Fruit fly (Drosophila melanogaster) whole organism, wandering third instar larva: ENCODE results near the gene Sf3a2.

ENCODE experiments used
- Abd-B ChIP-seq: fragments of >200 bp; optimal IDR thresholded peaks from 2 replicates; lab custom pipeline; 2017; ENCODE audit warnings: missing biosample characterization, missing genetic modification characterization
- CG32264 ChIP-seq: fragments of 200-800 bp; sonication (Bioruptor generic); optimal IDR thresholded peaks from 2 replicates; lab custom pipeline; 2016; ENCODE audit warnings: missing biosample characterization, missing genetic modification characterization
- CG9705 ChIP-seq: fragments of 200-800 bp; sonication (Bioruptor generic); optimal IDR thresholded peaks from 2 replicates; lab custom pipeline; 2018; ENCODE audit warnings: missing biosample characterization, mild to moderate bottlenecking, missing genetic modification characterization
- CrebA ChIP-seq: fragments of 200-800 bp; sonication (Bioruptor generic); optimal IDR thresholded peaks from 2 replicates; lab custom pipeline; 2016; ENCODE audit warnings: missing biosample characterization, mild to moderate bottlenecking, missing genetic modification characterization, borderline replicate concordance
- Dfd ChIP-seq: fragments of >200 bp; optimal IDR thresholded peaks from 2 replicates; lab custom pipeline; 2017; ENCODE audit warnings: missing biosample characterization, missing genetic modification characterization
- Dif ChIP-seq: fragments of 200-275, 200-300 bp; sonication (Bioruptor generic); optimal IDR thresholded peaks from 2 replicates; lab custom pipeline; 2018; ENCODE audit warnings: missing biosample characterization, missing genetic modification characterization; ENCODE audit not compliant: partially characterized antibody
- GATAd ChIP-seq: sonication (Bioruptor generic); optimal IDR thresholded peaks from 2 replicates; lab custom pipeline; 2016; ENCODE audit warnings: missing biosample characterization, missing genetic modification characterization
- HLH106 ChIP-seq: fragments of 200-800 bp; optimal IDR thresholded peaks from 3 replicates; lab custom pipeline; 2019; ENCODE audit warnings: missing biosample characterization, mild to moderate bottlenecking, missing genetic modification characterization, moderate library complexity
- Hnf4 ChIP-seq: fragments of 200-800 bp; sonication (Bioruptor generic); optimal IDR thresholded peaks from 2 replicates; lab custom pipeline; 2016; ENCODE audit warnings: missing biosample characterization, mild to moderate bottlenecking, missing genetic modification characterization
- Hr78 ChIP-seq: fragments of >200 bp; optimal IDR thresholded peaks from 2 replicates; lab custom pipeline; 2017; ENCODE audit warnings: missing biosample characterization, missing genetic modification characterization
- Hr83 ChIP-seq: fragments of 200-300 bp; sonication (Bioruptor generic); optimal IDR thresholded peaks from 2 replicates; lab custom pipeline; 2016; ENCODE audit warnings: missing biosample characterization, mild to moderate bottlenecking, missing genetic modification characterization, moderate library complexity; ENCODE audit not compliant: poor library complexity, severe bottlenecking
- Jra ChIP-seq: sonication (Bioruptor generic); optimal IDR thresholded peaks from 2 replicates; lab custom pipeline; 2016; ENCODE audit warnings: missing biosample characterization, missing genetic modification characterization
- Mio ChIP-seq: sonication (Bioruptor generic); optimal IDR thresholded peaks from 2 replicates; lab custom pipeline; 2016; ENCODE audit warnings: missing biosample characterization, missing genetic modification characterization
- Myc ChIP-seq: fragments of >200 bp; optimal IDR thresholded peaks from 2 replicates; lab custom pipeline; 2017
- N ChIP-seq: fragments of >200 bp; optimal IDR thresholded peaks from 2 replicates; lab custom pipeline; 2018; ENCODE audit warnings: missing biosample characterization, missing external identifiers, missing genetic modification characterization
- OdsH ChIP-seq: fragments of 200-800 bp; sonication (Bioruptor generic); optimal IDR thresholded peaks from 2 replicates; lab custom pipeline; 2016; ENCODE audit warnings: missing biosample characterization, mild to moderate bottlenecking, missing genetic modification characterization
- Rel ChIP-seq, 2 experiments: fragments of 200-800 bp; sonication (Bioruptor generic) in 1 of 2; optimal IDR thresholded peaks; 2 replicates in 1 of 2; 3 replicates in 1 of 2; lab custom pipeline; 2016 to 2019; ENCODE audit warnings: mild to moderate bottlenecking in 2 of 2, missing biosample characterization in 2 of 2, missing genetic modification characterization in 2 of 2, moderate library complexity in 1 of 2
- Sp1 ChIP-seq: fragments of 200-800 bp; sonication (Bioruptor generic); optimal IDR thresholded peaks from 3 replicates; lab custom pipeline; 2019; ENCODE audit warnings: missing biosample characterization, mild to moderate bottlenecking, missing genetic modification characterization, moderate library complexity
- Vsx2 ChIP-seq: fragments of 200-300, 225-300 bp; sonication (Bioruptor generic); optimal IDR thresholded peaks from 2 replicates; lab custom pipeline; 2018; ENCODE audit warnings: missing biosample characterization, missing genetic modification characterization; ENCODE audit not compliant: partially characterized antibody
- br ChIP-seq: fragments of 200-800 bp; sonication (Bioruptor generic); optimal IDR thresholded peaks from 2 replicates; lab custom pipeline; 2016; ENCODE audit warnings: missing biosample characterization, missing genetic modification characterization
- brk ChIP-seq: fragments of 200-800 bp; sonication (Bioruptor generic); optimal IDR thresholded peaks from 2 replicates; lab custom pipeline; 2016; ENCODE audit warnings: missing biosample characterization, mild to moderate bottlenecking, missing genetic modification characterization
- dl ChIP-seq, 2 experiments: fragments of 175-275, 200-275 bp in 1 of 2; fragments of 200-275 bp in 1 of 2; sonication (Bioruptor generic); optimal IDR thresholded peaks; lab custom pipeline; 2018; ENCODE audit warnings: mild to moderate bottlenecking in 2 of 2, missing biosample characterization in 2 of 2, missing genetic modification characterization in 2 of 2, moderate library complexity in 2 of 2; ENCODE audit not compliant: partially characterized antibody in 2 of 2, insufficient read depth in 1 of 2
- dmrt93B ChIP-seq: fragments of 200-800 bp; sonication (Bioruptor generic); optimal IDR thresholded peaks from 2 replicates; lab custom pipeline; 2018; ENCODE audit warnings: missing biosample characterization, mild to moderate bottlenecking, missing genetic modification characterization
- dsf ChIP-seq: sonication (Bioruptor generic); optimal IDR thresholded peaks from 2 replicates; lab custom pipeline; 2016; ENCODE audit warnings: missing biosample characterization, missing genetic modification characterization, borderline replicate concordance
- ey ChIP-seq: fragments of 200-800 bp; sonication (Bioruptor generic); optimal IDR thresholded peaks from 2 replicates; lab custom pipeline; 2016; ENCODE audit warnings: missing biosample characterization, missing genetic modification characterization
- foxo ChIP-seq, 2 experiments: fragments of 200-800 bp; sonication (Bioruptor generic); optimal IDR thresholded peaks; 2 replicates in 1 of 2; 3 replicates in 1 of 2; lab custom pipeline; 2016 to 2017; ENCODE audit warnings: missing biosample characterization in 2 of 2, missing genetic modification characterization in 2 of 2
- fru ChIP-seq: fragments of 200-800 bp; sonication (Bioruptor generic); optimal IDR thresholded peaks from 3 replicates; lab custom pipeline; 2016; ENCODE audit warnings: missing biosample characterization, mild to moderate bottlenecking, missing genetic modification characterization
- h ChIP-seq: fragments of 200-800 bp; sonication (Bioruptor generic); optimal IDR thresholded peaks from 3 replicates; lab custom pipeline; 2016; ENCODE audit warnings: missing biosample characterization, mild to moderate bottlenecking, missing genetic modification characterization
- jim ChIP-seq: fragments of 175-275, 200-325 bp; sonication (Bioruptor generic); optimal IDR thresholded peaks from 2 replicates; lab custom pipeline; 2016; ENCODE audit warnings: missing biosample characterization, mild to moderate bottlenecking, missing genetic modification characterization
- lola ChIP-seq: fragments of >200 bp; optimal IDR thresholded peaks from 2 replicates; lab custom pipeline; 2017; ENCODE audit warnings: missing biosample characterization, missing genetic modification characterization
- pan ChIP-seq: fragments of >200 bp; optimal IDR thresholded peaks from 2 replicates; lab custom pipeline; 2017
- psq ChIP-seq: fragments of 200-800 bp; sonication (Bioruptor generic); optimal IDR thresholded peaks from 3 replicates; lab custom pipeline; 2017; ENCODE audit warnings: missing biosample characterization, mild to moderate bottlenecking, missing genetic modification characterization, moderate library complexity
- rgr ChIP-seq: fragments of 200-800 bp; sonication (Bioruptor generic); optimal IDR thresholded peaks from 3 replicates; lab custom pipeline; 2016; ENCODE audit warnings: missing biosample characterization, mild to moderate bottlenecking, missing genetic modification characterization
- sage ChIP-seq: fragments of 200-800 bp; sonication (Bioruptor generic); optimal IDR thresholded peaks from 2 replicates; lab custom pipeline; 2016; ENCODE audit warnings: missing biosample characterization, mild to moderate bottlenecking, missing genetic modification characterization
- sv ChIP-seq: fragments of 200-800 bp; sonication (Bioruptor generic); optimal IDR thresholded peaks from 3 replicates; lab custom pipeline; 2016; ENCODE audit warnings: missing biosample characterization, missing genetic modification characterization
- tai ChIP-seq: sonication (Bioruptor generic); optimal IDR thresholded peaks from 2 replicates; lab custom pipeline; 2016; ENCODE audit warnings: missing biosample characterization, missing genetic modification characterization
- usp ChIP-seq: fragments of >200 bp; optimal IDR thresholded peaks from 2 replicates; lab custom pipeline; 2017; ENCODE audit warnings: missing biosample characterization, missing genetic modification characterization
- woc ChIP-seq: sonication (Bioruptor generic); optimal IDR thresholded peaks from 2 replicates; lab custom pipeline; 2016; ENCODE audit warnings: missing biosample characterization, mild to moderate bottlenecking, missing genetic modification characterization

Gene Sf3a2

DNA sequence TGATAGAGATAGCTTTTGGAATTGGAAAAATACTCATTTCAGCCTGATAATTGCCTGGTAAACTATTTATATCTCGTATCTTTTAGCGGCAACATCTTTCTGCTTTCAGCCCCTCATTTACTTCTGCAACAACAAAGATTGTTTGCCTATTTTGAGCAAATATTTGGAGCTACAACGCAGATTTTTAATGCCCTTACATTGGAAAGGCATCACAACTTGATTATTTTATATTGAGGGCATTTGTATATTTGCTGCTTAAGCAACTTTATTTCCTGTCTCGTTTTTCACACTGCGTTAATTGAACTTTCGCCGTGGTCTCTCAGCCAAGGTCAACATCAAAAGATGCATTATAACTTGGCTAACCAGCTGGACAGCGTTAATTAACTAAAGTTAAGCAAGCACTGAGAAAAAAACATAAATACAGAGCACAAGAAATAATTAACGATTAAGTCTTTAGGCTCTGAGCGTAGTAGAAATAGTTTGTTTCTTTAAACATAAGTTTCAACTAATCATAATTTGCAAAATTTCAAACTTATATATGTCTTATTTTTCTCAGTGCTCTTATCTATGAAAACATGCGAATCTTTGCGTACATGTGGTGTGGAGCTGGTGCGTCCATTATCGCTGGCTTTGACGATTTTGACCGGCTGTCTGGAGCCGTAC is 17.6 kb upstream of the Sf3a2 start:
- TF ChIP-seq Vsx2 (GFP tag; lab: Kevin White, UChicago) (no peak), GATAd (GFP tag; lab: Kevin White, UChicago) (no peak), tai (peak; percentile 62), OdsH (GFP tag; lab: Kevin White, UChicago) (peak; percentile 71), Myc (lab: Kevin White, UChicago) (no peak), Hr78 (GFP tag; lab: Kevin White, UChicago) (no peak), Hr83 (GFP tag; lab: Kevin White, UChicago) (no peak), Jra (no peak), CG32264 (GFP tag; lab: Kevin White, UChicago) (no peak), Hnf4 (peak; percentile 50), dmrt93B (no peak), rgr (GFP tag; lab: Kevin White, UChicago) (peak; percentile 76), N (no peak), usp (GFP tag; lab: Kevin White, UChicago) (no peak), Abd-B (GFP tag; lab: Kevin White, UChicago) (no peak), Rel (GFP tag; optimal IDR thresholded peaks at IDR 0.05; lab: Kevin White, UChicago) (no peak), Rel (tag; optimal IDR thresholded peaks at IDR 0.05; lab: Kevin White, UChicago) (no peak), brk (peak; percentile 53), dsf (GFP tag; lab: Kevin White, UChicago) (no peak), lola (GFP tag; lab: Kevin White, UChicago) (no peak), sage (no peak), fru (GFP tag; lab: Kevin White, UChicago) (peak; percentile 74), CrebA (GFP tag; lab: Kevin White, UChicago) (no peak), br (GFP tag; lab: Kevin White, UChicago) (peak; percentile 70), jim (GFP tag; lab: Kevin White, UChicago) (no peak), sv (GFP tag; lab: Kevin White, UChicago) (peak; percentile 28), Dif (GFP tag; lab: Kevin White, UChicago) (no peak), HLH106 (tag; lab: Kevin White, UChicago) (peak; percentile 33), psq (GFP tag; lab: Kevin White, UChicago) (peak; percentile 41), pan (lab: Kevin White, UChicago) (no peak), CG9705 (GFP tag; lab: Kevin White, UChicago) (no peak), foxo (GFP tag; optimal IDR thresholded peaks at IDR 0.05; lab: Kevin White, UChicago) (peak in 1 of 2 experiments; percentile 69), Dfd (GFP tag; lab: Kevin White, UChicago) (no peak), h (GFP tag; lab: Kevin White, UChicago) (peak; percentile 81), Mio (GFP tag; lab: Kevin White, UChicago) (no peak), woc (GFP tag; lab: Kevin White, UChicago) (no peak), dl (GFP tag; optimal IDR thresholded peaks at IDR 0.05; lab: Kevin White, UChicago; ENCODE audit: insufficient read depth in 1 of 2, partially characterized antibody in 2 of 2) (no peak), ey (GFP tag; lab: Kevin White, UChicago) (peak; percentile 70), Sp1 (peak; percentile 47)
- TF ChIP-seq, all 38 proteins: peak for 14

dm6 chr3L:12830416-12830815 is 16.6 kb upstream of the Sf3a2 start:
- TF ChIP-seq Myc (lab: Kevin White, UChicago), result no peak
- TF ChIP-seq ey (GFP tag; lab: Kevin White, UChicago), result no peak
- TF ChIP-seq foxo (GFP tag; optimal IDR thresholded peaks at IDR 0.05; lab: Kevin White, UChicago), result no peak
- TF ChIP-seq fru (GFP tag; lab: Kevin White, UChicago), result no peak
- TF ChIP-seq N, result no peak
- TF ChIP-seq Hnf4, result no peak
- TF ChIP-seq dmrt93B, result no peak
- TF ChIP-seq usp (GFP tag; lab: Kevin White, UChicago), result no peak
- TF ChIP-seq sage, result no peak
- no peak for TF ChIP-seq brk
- TF ChIP-seq woc (GFP tag; lab: Kevin White, UChicago), result no peak
- TF ChIP-seq CrebA (GFP tag; lab: Kevin White, UChicago), result no peak
- TF ChIP-seq h (GFP tag; lab: Kevin White, UChicago), result no peak
- no peak for TF ChIP-seq br (GFP tag; lab: Kevin White, UChicago)
- TF ChIP-seq Sp1, result no peak
- no peak for TF ChIP-seq Mio (GFP tag; lab: Kevin White, UChicago)
- TF ChIP-seq, all 38 proteins: peak for 0
